Fruit fly (Drosophila melanogaster): ENCODE measurements around the gene drpr.

DNA sequence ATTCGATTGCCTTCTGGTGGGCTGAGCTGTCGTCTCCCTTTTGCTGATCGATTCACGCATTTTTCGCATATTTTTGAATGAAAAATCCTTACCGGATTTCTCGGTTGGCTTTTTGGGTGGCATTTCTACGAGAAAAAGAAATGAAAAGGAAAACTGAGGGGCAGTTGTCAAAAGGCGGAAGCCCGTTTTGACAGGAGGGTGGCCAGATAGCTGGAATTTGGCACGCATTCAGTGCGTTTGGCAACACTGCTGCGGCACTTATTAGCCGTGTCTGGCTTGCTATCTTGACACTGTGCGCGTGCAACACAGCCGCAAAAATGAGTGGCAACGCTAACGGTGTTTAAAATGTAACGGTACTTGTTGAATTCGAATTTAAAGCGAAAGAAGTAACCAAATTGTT, 62.4 kb downstream of the drpr start, which contains the start of gene RpL23A:
- TF ChIP-seq Hr38 (GFP tag; optimal IDR thresholded peaks at IDR 0.05) (no peak), CG6163 (GFP tag; IDR thresholded peaks at IDR 0.05) (peak; percentile 93), CG11762 (GFP tag; optimal IDR thresholded peaks at IDR 0.05; ENCODE audit: insufficient read depth) (peak; percentile 57), cyc (GFP tag; optimal IDR thresholded peaks at IDR 0.05) (peak; percentile 94), fd59A (GFP tag; optimal IDR thresholded peaks at IDR 0.05) (peak; percentile 51), topi (GFP tag; optimal IDR thresholded peaks at IDR 0.05) (peak; percentile 87), CG11902 (GFP tag; optimal IDR thresholded peaks at IDR 0.05) (peak; percentile 81), vri (GFP tag; optimal IDR thresholded peaks at IDR 0.05) (no peak), svp (GFP tag) (no peak), CG3032 (tag; optimal IDR thresholded peaks at IDR 0.05) (peak; percentile 76), Blimp-1 (GFP tag; optimal IDR thresholded peaks at IDR 0.05) (peak; percentile 84), CG16779 (tag; optimal IDR thresholded peaks at IDR 0.05) (peak; percentile 74), CG32006 (GFP tag; optimal IDR thresholded peaks at IDR 0.05) (no peak)
